Worm (Caenorhabditis elegans) whole organism, early embryonic: ENCODE measurements around the gene aldo-1.

Experiments used
- B0310.2 ChIP-seq: sonication (generic microtip); optimal IDR thresholded peaks from 2 replicates; lab custom pipeline; 2016; ENCODE audit warnings: mild to moderate bottlenecking, missing genetic modification characterization, missing compliant biosample characterization
- F13C5.2 ChIP-seq: sonication (generic microtip); optimal IDR thresholded peaks from 2 replicates; lab custom pipeline; 2017; ENCODE audit warnings: mild to moderate bottlenecking, missing genetic modification characterization, inconsistent platforms, missing compliant biosample characterization
- aly-1 ChIP-seq: sonication (generic microtip); optimal IDR thresholded peaks from 2 replicates; lab custom pipeline; 2016; ENCODE audit warnings: missing genetic modification characterization, missing compliant biosample characterization
- ama-1 ChIP-seq: fragments of 150-350 bp; optimal IDR thresholded peaks from 2 replicates; lab custom pipeline; 2014
- ceh-13 ChIP-seq: fragments of 200-800 bp; sonication (Bioruptor generic); optimal IDR thresholded peaks from 2 replicates; lab custom pipeline; 2018; ENCODE audit warnings: mild to moderate bottlenecking, missing genetic modification characterization, missing compliant biosample characterization
- ceh-36 ChIP-seq: sonication (generic microtip); optimal IDR thresholded peaks from 2 replicates; lab custom pipeline; 2016; ENCODE audit warnings: missing genetic modification characterization, inconsistent platforms, missing compliant biosample characterization
- ets-7 ChIP-seq: sonication (generic microtip); optimal IDR thresholded peaks from 2 replicates; lab custom pipeline; 2016; ENCODE audit warnings: missing genotype, missing genetic modification characterization, missing compliant biosample characterization
- flt-1 ChIP-seq: fragments of 200-800 bp; sonication (Bioruptor generic); IDR thresholded peaks from 2 replicates; pipeline ENCODE4 v1.3.6; 2022; ENCODE audit warnings: missing genetic modification characterization, missing compliant biosample characterization
- hmbx-1 ChIP-seq: sonication (generic microtip); optimal IDR thresholded peaks from 2 replicates; lab custom pipeline; 2016; ENCODE audit warnings: mild to moderate bottlenecking, missing genetic modification characterization, missing compliant biosample characterization
- hmg-4 ChIP-seq: fragments of 200-800 bp; sonication (Bioruptor generic); optimal IDR thresholded peaks from 2 replicates; lab custom pipeline; 2018; ENCODE audit warnings: mild to moderate bottlenecking, missing genetic modification characterization, missing compliant biosample characterization
- hnd-1 ChIP-seq: sonication (generic microtip); optimal IDR thresholded peaks from 2 replicates; lab custom pipeline; 2016; ENCODE audit warnings: missing genetic modification characterization, missing compliant biosample characterization
- pes-1 ChIP-seq: fragments of 200-800 bp; sonication (Bioruptor generic); IDR thresholded peaks from 2 replicates; pipeline ENCODE4 v1.3.6; 2022; ENCODE audit warnings: missing genetic modification reagents, missing genetic modification characterization, missing compliant biosample characterization
- scrt-1 ChIP-seq: fragments of 200-800 bp; sonication (Bioruptor generic); IDR thresholded peaks from 2 replicates; pipeline ENCODE4 v1.3.6; 2022; ENCODE audit warnings: missing genetic modification characterization, missing compliant biosample characterization
- sea-1 ChIP-seq: fragments of 200-800 bp; sonication (Bioruptor generic); conservative IDR thresholded peaks from 2 replicates; pipeline ENCODE4 v1.3.6; 2022; ENCODE audit warnings: missing genetic modification characterization, missing compliant biosample characterization
- tbx-11 ChIP-seq: fragments of 200-800 bp; sonication (Bioruptor generic); IDR thresholded peaks from 2 replicates; pipeline ENCODE4 v1.3.6; 2022; ENCODE audit warnings: missing genetic modification characterization, missing compliant biosample characterization
- tbx-37 ChIP-seq: fragments of 200-800 bp; sonication (Bioruptor generic); conservative IDR thresholded peaks from 2 replicates; pipeline ENCODE4 v1.3.6; 2022; ENCODE audit warnings: missing genetic modification reagents, missing genetic modification characterization, missing compliant biosample characterization
- tra-4 ChIP-seq: sonication (generic microtip); optimal IDR thresholded peaks from 2 replicates; lab custom pipeline; 2017; ENCODE audit warnings: missing genetic modification characterization, missing compliant biosample characterization

aldo-1 gene

ce11 chrIII:13564929-13565328, at the start of gene aldo-1:
Gene aldo-1 (minus strand): TSS chrIII:13564937.
- TF ChIP-seq ceh-36 (no peak), hnd-1 (tag; lab: Kevin White, UChicago) (no peak), hmg-4 (GFP tag; lab: Kevin White, UChicago) (no peak), tbx-37 (GFP tag; lab: Robert Waterston, UW) (no peak), scrt-1 (no peak), ama-1 (lab: Kevin White, UChicago) (no peak), B0310.2 (tag; lab: Kevin White, UChicago) (no peak), ets-7 (tag; lab: Kevin White, UChicago) (no peak), F13C5.2 (tag; lab: Kevin White, UChicago) (no peak), hmbx-1 (no peak), flt-1 (GFP tag; lab: Robert Waterston, UW) (no peak), sea-1 (no peak), ceh-13 (GFP tag; lab: Kevin White, UChicago) (no peak), aly-1 (no peak), tra-4 (tag; lab: Kevin White, UChicago) (no peak), tbx-11 (GFP tag; lab: Robert Waterston, UW) (no peak), pes-1 (no peak)

ce11 chrIII:13614206-13614605, 49.5 kb upstream of the aldo-1 start:
- TF ChIP-seq F13C5.2 (tag; lab: Kevin White, UChicago) = no peak
- no peak for TF ChIP-seq hmg-4 (GFP tag; lab: Kevin White, UChicago)
- TF ChIP-seq ceh-13 (GFP tag; lab: Kevin White, UChicago) = no peak
- no peak for TF ChIP-seq ceh-36
- TF ChIP-seq scrt-1 = no peak
- TF ChIP-seq hnd-1 (tag; lab: Kevin White, UChicago) = no peak
- no peak for TF ChIP-seq tbx-11 (GFP tag; lab: Robert Waterston, UW)
- TF ChIP-seq hmbx-1 = no peak
- no peak for TF ChIP-seq tbx-37 (GFP tag; lab: Robert Waterston, UW)
- TF ChIP-seq ets-7 (tag; lab: Kevin White, UChicago) = no peak
- no peak for TF ChIP-seq aly-1
- TF ChIP-seq ama-1 (lab: Kevin White, UChicago) = no peak
- no peak for TF ChIP-seq sea-1
- TF ChIP-seq tra-4 (tag; lab: Kevin White, UChicago) = no peak
- no peak for TF ChIP-seq B0310.2 (tag; lab: Kevin White, UChicago)

ce11 chrIII:13607833-13608232, 43.1 kb upstream of the aldo-1 start, which contains the start of gene shpk-1:
Gene shpk-1 (plus strand): TSS chrIII:13608020.
- TF ChIP-seq aly-1 (no peak), ets-7 (tag; lab: Kevin White, UChicago) (no peak), flt-1 (GFP tag; lab: Robert Waterston, UW) (no peak), scrt-1 (no peak), sea-1 (no peak)

ce11 chrIII:13606865-13607264, 42.1 kb upstream of the aldo-1 start:
- TF ChIP-seq B0310.2 (tag; lab: Kevin White, UChicago) = no peak
- TF ChIP-seq sea-1 = no peak

ce11 chrIII:13606016-13606530, 41.3 kb upstream of the aldo-1 start, which contains the start of gene act-5:
Gene act-5 (minus strand): TSS chrIII:13606066.
- no peak for TF ChIP-seq flt-1 (GFP tag; lab: Robert Waterston, UW)
- no peak for TF ChIP-seq B0310.2 (tag; lab: Kevin White, UChicago)
- no peak for TF ChIP-seq ets-7 (tag; lab: Kevin White, UChicago)
- no peak for TF ChIP-seq tra-4 (tag; lab: Kevin White, UChicago)
- TF ChIP-seq ceh-13 (GFP tag; lab: Kevin White, UChicago) = no peak
- no peak for TF ChIP-seq ceh-36
- no peak for TF ChIP-seq scrt-1
- TF ChIP-seq tbx-37 (GFP tag; lab: Robert Waterston, UW) = no peak
- no peak for TF ChIP-seq sea-1
- TF ChIP-seq hmg-4 (GFP tag; lab: Kevin White, UChicago) = no peak
- TF ChIP-seq tbx-11 (GFP tag; lab: Robert Waterston, UW) = no peak
- no peak for TF ChIP-seq pes-1
- TF ChIP-seq hmbx-1 = no peak
- no peak for TF ChIP-seq hnd-1 (tag; lab: Kevin White, UChicago)

- TF ChIP-seq sea-1 = no peak
- TF ChIP-seq tbx-37 (GFP tag; lab: Robert Waterston, UW) = no peak
- TF ChIP-seq aly-1 = no peak
- TF ChIP-seq scrt-1 = no peak
- no peak for TF ChIP-seq flt-1 (GFP tag; lab: Robert Waterston, UW)
- no peak for TF ChIP-seq pes-1
- no peak for TF ChIP-seq hnd-1 (tag; lab: Kevin White, UChicago)
- no peak for TF ChIP-seq hmg-4 (GFP tag; lab: Kevin White, UChicago)
- no peak for TF ChIP-seq hmbx-1
- TF ChIP-seq tra-4 (tag; lab: Kevin White, UChicago) = no peak
- no peak for TF ChIP-seq ets-7 (tag; lab: Kevin White, UChicago)
- TF ChIP-seq ama-1 (lab: Kevin White, UChicago) = no peak
Measured at ce11 chrIII:13604834-13605233, 40.1 kb upstream of the aldo-1 start.

- TF ChIP-seq pes-1 (no peak), ceh-13 (GFP tag; lab: Kevin White, UChicago) (no peak), ceh-36 (no peak), ama-1 (lab: Kevin White, UChicago) (no peak), aly-1 (no peak), ets-7 (tag; lab: Kevin White, UChicago) (no peak)
Measured at ce11 chrIII:13600254-13600653, 35.5 kb upstream of the aldo-1 start.

- 0 out of 2 replicates have a peak, but pooled peaks have one; percentile 41 for TF ChIP-seq tbx-11 (GFP tag; lab: Robert Waterston, UW)
- TF ChIP-seq sea-1 = peak; percentile 58
Measured at ce11 chrIII:13585136-13585535, 20.4 kb upstream of the aldo-1 start.
